Fruit fly (Drosophila melanogaster) whole organism, embryonic: Measurements from ENCODE around the gene h-cup.

Experiments
- Atf3 ChIP-seq: fragments of 200-800 bp; sonication (Bioruptor generic); optimal IDR thresholded peaks from 3 replicates; lab custom pipeline; 2016; ENCODE audit warnings: missing biosample characterization, missing genetic modification characterization
- BEAF-32 ChIP-seq: fragments of 200-800 bp; sonication (Bioruptor generic); optimal IDR thresholded peaks from 3 replicates; lab custom pipeline; 2017; ENCODE audit warnings: missing biosample characterization, missing genetic modification characterization, mild to moderate bottlenecking, moderate library complexity, missing genetic modification reagents
- CG10959 ChIP-seq: fragments of 200-800 bp; sonication (Bioruptor generic); IDR thresholded peaks from 2 replicates; pipeline ENCODE4 v1.3.6; 2022; ENCODE audit warnings: missing biosample characterization, missing genetic modification characterization
- CG11696 ChIP-seq: fragments of 200-800 bp; sonication (Bioruptor generic); IDR thresholded peaks from 2 replicates; pipeline ENCODE4 v1.3.6; 2022; ENCODE audit warnings: missing biosample characterization, missing genetic modification characterization
- CG12299 ChIP-seq: fragments of 200-800 bp; sonication (Bioruptor generic); optimal IDR thresholded peaks from 2 replicates; lab custom pipeline; 2018; ENCODE audit warnings: missing biosample characterization, mild to moderate bottlenecking, missing genetic modification characterization
- CG12659 ChIP-seq: fragments of 200-800 bp; sonication (Bioruptor generic); optimal IDR thresholded peaks from 3 replicates; lab custom pipeline; 2017; ENCODE audit warnings: mild to moderate bottlenecking, missing biosample characterization, missing genetic modification reagents, missing genetic modification characterization
- CG13424 ChIP-seq: fragments of 200-800 bp; sonication (Bioruptor generic); optimal IDR thresholded peaks from 2 replicates; lab custom pipeline; 2019; ENCODE audit warnings: missing biosample characterization, mild to moderate bottlenecking, missing genetic modification characterization, moderate library complexity
- CG15011 ChIP-seq: fragments of 200-800 bp; sonication (Bioruptor generic); optimal IDR thresholded peaks from 3 replicates; lab custom pipeline; 2018; ENCODE audit warnings: missing biosample characterization, mild to moderate bottlenecking, missing genetic modification characterization
- CG2678 ChIP-seq: fragments of 200-800 bp; sonication (Bioruptor generic); optimal IDR thresholded peaks from 3 replicates; lab custom pipeline; 2019; ENCODE audit warnings: missing biosample characterization, mild to moderate bottlenecking, missing genetic modification characterization, moderate library complexity
- CG2875 ChIP-seq: fragments of 200-800 bp; sonication (Bioruptor generic); optimal IDR thresholded peaks from 2 replicates; lab custom pipeline; 2017; ENCODE audit warnings: missing biosample characterization, mild to moderate bottlenecking, missing genetic modification characterization, missing genetic modification reagents
- CG31441 ChIP-seq: fragments of 200-800 bp; sonication (Bioruptor generic); IDR thresholded peaks from 2 replicates; pipeline ENCODE4 v1.3.6; 2022; ENCODE audit warnings: missing biosample characterization, missing genetic modification characterization
- CG32772 ChIP-seq: fragments of 200-800 bp; sonication (Bioruptor generic); IDR thresholded peaks from 2 replicates; pipeline ENCODE4 v1.3.6; 2022; ENCODE audit warnings: missing biosample characterization, missing genetic modification characterization
- CG3407 ChIP-seq: fragments of 200-800 bp; sonication (Bioruptor generic); optimal IDR thresholded peaks from 2 replicates; lab custom pipeline; 2018; ENCODE audit warnings: missing biosample characterization, mild to moderate bottlenecking, missing genetic modification characterization
- CG3847 ChIP-seq: fragments of 200-800 bp; sonication (Bioruptor generic); IDR thresholded peaks from 2 replicates; pipeline ENCODE4 v1.3.6; 2022; ENCODE audit warnings: missing biosample characterization, missing genetic modification characterization
- CG4282 ChIP-seq: fragments of 200-800 bp; sonication (Bioruptor generic); optimal IDR thresholded peaks from 2 replicates; lab custom pipeline; 2016; ENCODE audit warnings: missing biosample characterization, missing genetic modification characterization
- CG43689 ChIP-seq: fragments of 200-800 bp; sonication (Bioruptor generic); IDR thresholded peaks from 2 replicates; pipeline ENCODE4 v1.3.6; 2022; ENCODE audit warnings: missing biosample characterization, missing genetic modification characterization
- CG4707 ChIP-seq: fragments of 200-800 bp; sonication (Bioruptor generic); optimal IDR thresholded peaks from 2 replicates; lab custom pipeline; 2018; ENCODE audit warnings: missing biosample characterization, mild to moderate bottlenecking, missing genetic modification characterization, moderate library complexity
- CG6683 ChIP-seq: fragments of 200-800 bp; sonication (Bioruptor generic); optimal IDR thresholded peaks from 2 replicates; lab custom pipeline; 2017; ENCODE audit warnings: missing biosample characterization, mild to moderate bottlenecking, missing genetic modification characterization, missing genetic modification reagents
- CG7271 ChIP-seq: fragments of 200-800 bp; sonication (Bioruptor generic); optimal IDR thresholded peaks from 2 replicates; lab custom pipeline; 2018; ENCODE audit warnings: missing biosample characterization, mild to moderate bottlenecking, missing genetic modification characterization, moderate library complexity
- CG9215 ChIP-seq: fragments of 200-800 bp; sonication (Bioruptor generic); IDR thresholded peaks from 2 replicates; pipeline ENCODE4 v1.3.6; 2022; ENCODE audit warnings: missing biosample characterization, missing genetic modification characterization
- CG9797 ChIP-seq: fragments of 200-800 bp; sonication (Bioruptor generic); optimal IDR thresholded peaks from 3 replicates; lab custom pipeline; 2018; ENCODE audit warnings: missing biosample characterization, mild to moderate bottlenecking, missing genetic modification characterization
- Chrac-16 ChIP-seq: fragments of 200-800 bp; sonication (Bioruptor generic); optimal IDR thresholded peaks from 3 replicates; lab custom pipeline; 2016; ENCODE audit warnings: missing biosample characterization, missing genetic modification characterization
- CrebB ChIP-seq: fragments of 200-800 bp; sonication (Bioruptor generic); optimal IDR thresholded peaks from 3 replicates; lab custom pipeline; 2018; ENCODE audit warnings: missing biosample characterization, mild to moderate bottlenecking, missing genetic modification characterization
- Dek ChIP-seq: fragments of 200-800 bp; sonication (Bioruptor generic); optimal IDR thresholded peaks from 3 replicates; lab custom pipeline; 2019; ENCODE audit warnings: missing biosample characterization, mild to moderate bottlenecking, missing genetic modification characterization, moderate library complexity
- Hand ChIP-seq: fragments of 200-800 bp; sonication (Bioruptor generic); optimal IDR thresholded peaks from 2 replicates; lab custom pipeline; 2017; ENCODE audit warnings: mild to moderate bottlenecking, missing biosample characterization, missing genetic modification reagents, missing genetic modification characterization
- NC2β ChIP-seq: fragments of 200-800 bp; sonication (Bioruptor generic); optimal IDR thresholded peaks from 2 replicates; lab custom pipeline; 2016; ENCODE audit warnings: missing biosample characterization, missing genetic modification characterization
- NfI ChIP-seq: fragments of 200-800 bp; sonication (Bioruptor generic); optimal IDR thresholded peaks from 3 replicates; lab custom pipeline; 2018; ENCODE audit warnings: missing biosample characterization, mild to moderate bottlenecking, missing genetic modification characterization, moderate library complexity
- Pdp1 ChIP-seq, 2 experiments: fragments of 200-800 bp; sonication (Bioruptor generic); optimal IDR thresholded peaks; 3 replicates each; lab custom pipeline; 2016; ENCODE audit warnings: missing biosample characterization in 2 of 2, missing genetic modification characterization in 2 of 2, mild to moderate bottlenecking in 1 of 2, moderate library complexity in 1 of 2
- Taf1 ChIP-seq: fragments of 200-800 bp; sonication (Bioruptor generic); IDR thresholded peaks from 2 replicates; pipeline ENCODE4 v1.3.6; 2022; ENCODE audit warnings: missing biosample characterization, missing genetic modification characterization
- Tbp ChIP-seq: fragments of >200 bp; optimal IDR thresholded peaks from 2 replicates; lab custom pipeline; 2018; ENCODE audit warnings: missing biosample characterization, missing genetic modification characterization
- ase ChIP-seq: fragments of 200-800 bp; sonication (Bioruptor generic); IDR thresholded peaks from 3 replicates; pipeline ENCODE4 v1.3.6; 2022; ENCODE audit warnings: missing biosample characterization, missing genetic modification characterization
- chif ChIP-seq, 2 experiments: fragments of 200-800 bp; sonication (Bioruptor generic); optimal IDR thresholded peaks; 3 replicates each; lab custom pipeline; 2016; ENCODE audit warnings: missing biosample characterization in 2 of 2, missing genetic modification characterization in 2 of 2
- cwo ChIP-seq: fragments of 200-800 bp; sonication (Bioruptor generic); optimal IDR thresholded peaks from 3 replicates; lab custom pipeline; 2017; ENCODE audit warnings: missing biosample characterization, missing genetic modification characterization, mild to moderate bottlenecking, moderate library complexity, missing genetic modification reagents
- dm ChIP-seq: fragments of 200-800 bp; sonication (Bioruptor generic); optimal IDR thresholded peaks from 3 replicates; lab custom pipeline; 2016; ENCODE audit warnings: missing biosample characterization, missing genetic modification characterization
- dmrt11E ChIP-seq: fragments of 200-800 bp; sonication (Bioruptor generic); optimal IDR thresholded peaks from 3 replicates; lab custom pipeline; 2018; ENCODE audit warnings: missing biosample characterization, mild to moderate bottlenecking, missing genetic modification characterization, moderate library complexity
- exex ChIP-seq: fragments of 200-800 bp; sonication (Bioruptor generic); optimal IDR thresholded peaks from 4 replicates; lab custom pipeline; 2018; ENCODE audit warnings: missing biosample characterization, mild to moderate bottlenecking, missing genetic modification characterization, moderate library complexity
- ftz-f1 ChIP-seq: fragments of 200-800 bp; sonication (Bioruptor generic); optimal IDR thresholded peaks from 2 replicates; lab custom pipeline; 2016; ENCODE audit warnings: missing biosample characterization, missing genetic modification characterization
- grn ChIP-seq: fragments of 200-800 bp; sonication (Bioruptor generic); optimal IDR thresholded peaks from 3 replicates; lab custom pipeline; 2017; ENCODE audit warnings: missing biosample characterization, missing genetic modification characterization
- gro ChIP-seq: fragments of 200-800 bp; sonication (Bioruptor generic); optimal IDR thresholded peaks from 2 replicates; lab custom pipeline; 2016; ENCODE audit warnings: missing biosample characterization, missing genetic modification characterization
- ham ChIP-seq: fragments of 200-800 bp; sonication (Bioruptor generic); IDR thresholded peaks from 2 replicates; pipeline ENCODE4 v1.3.6; 2022; ENCODE audit warnings: missing biosample characterization, missing genetic modification characterization
- hb ChIP-seq: fragments of 200-800 bp; sonication (Bioruptor generic); IDR thresholded peaks from 3 replicates; pipeline ENCODE4 v1.3.6; 2022; ENCODE audit warnings: missing biosample characterization, missing genetic modification characterization; ENCODE audit not compliant: partially characterized antibody
- jing ChIP-seq: fragments of 200-800 bp; sonication (Bioruptor generic); optimal IDR thresholded peaks from 2 replicates; lab custom pipeline; 2018; ENCODE audit warnings: missing biosample characterization, mild to moderate bottlenecking, missing genetic modification characterization
- kni ChIP-seq: fragments of 200-800 bp; sonication (Bioruptor generic); optimal IDR thresholded peaks from 3 replicates; lab custom pipeline; 2017; ENCODE audit warnings: mild to moderate bottlenecking, missing biosample characterization, missing genetic modification reagents, missing genetic modification characterization
- lov ChIP-seq, 2 experiments: fragments of 200-800 bp in 1 of 2; fragments of >200 bp in 1 of 2; sonication (Bioruptor generic) in 1 of 2; IDR thresholded peaks in 1 of 2; optimal IDR thresholded peaks in 1 of 2; 2 replicates in 1 of 2; 3 replicates in 1 of 2; pipeline versions ENCODE4 v1.3.6 to Lab custom; 2017 to 2022; ENCODE audit warnings: missing biosample characterization in 1 of 2, missing genetic modification characterization in 1 of 2
- psq ChIP-seq: fragments of 200-800 bp; sonication (Bioruptor generic); optimal IDR thresholded peaks from 2 replicates; lab custom pipeline; 2017; ENCODE audit warnings: missing biosample characterization, missing genetic modification characterization
- row ChIP-seq: fragments of 200-800 bp; sonication (Bioruptor generic); IDR thresholded peaks from 3 replicates; pipeline ENCODE4 v1.3.6; 2022; ENCODE audit warnings: missing biosample characterization, missing genetic modification characterization
- run ChIP-seq: fragments of 200-800 bp; sonication (Bioruptor generic); optimal IDR thresholded peaks from 3 replicates; lab custom pipeline; 2018; ENCODE audit warnings: missing biosample characterization, mild to moderate bottlenecking, missing genetic modification characterization
- sqz ChIP-seq: fragments of 200-800 bp; sonication (Bioruptor generic); optimal IDR thresholded peaks from 3 replicates; lab custom pipeline; 2018; ENCODE audit warnings: missing biosample characterization, mild to moderate bottlenecking, missing genetic modification characterization
- sr ChIP-seq: fragments of 200-800 bp; sonication (Bioruptor generic); IDR thresholded peaks from 3 replicates; pipeline ENCODE4 v1.3.6; 2022; ENCODE audit warnings: missing biosample characterization, missing genetic modification characterization
- unc-4 ChIP-seq: fragments of 200-800 bp; sonication (Bioruptor generic); IDR thresholded peaks from 2 replicates; pipeline ENCODE4 v1.3.6; 2022; ENCODE audit warnings: missing biosample characterization, missing genetic modification characterization; ENCODE audit not compliant: partially characterized antibody

The h-cup gene

dm6 chr3R:15371833-15372232 is 10.9 kb downstream of the h-cup start, which contains the start of the genes Ccm3 and CG6136 (continued):
- TF ChIP-seq CrebB (peak; percentile 21), CG2678 (tag; lab: Kevin White, UChicago) (no peak), NfI (GFP tag; lab: Kevin White, UChicago) (peak; percentile 67), exex (tag; lab: Kevin White, UChicago) (peak; percentile 43), BEAF-32 (GFP tag; lab: Kevin White, UChicago) (peak; percentile 89), psq (GFP tag; lab: Kevin White, UChicago) (no peak), Dek (tag; lab: Kevin White, UChicago) (no peak), CG11696 (GFP tag; lab: Robert Waterston, UW) (no peak), CG6683 (peak; percentile 26), gro (GFP tag; lab: Kevin White, UChicago) (peak; percentile 78), CG13424 (tag; lab: Kevin White, UChicago) (peak; percentile 3), dmrt11E (tag; lab: Kevin White, UChicago) (peak; percentile 10), Pdp1 (GFP tag; optimal IDR thresholded peaks at IDR 0.05; lab: Kevin White, UChicago) (no peak), CG12299 (tag; lab: Kevin White, UChicago) (no peak), CG10959 (0 out of 2 replicates have a peak, but pooled peaks have one; percentile 29), CG9797 (GFP tag; lab: Kevin White, UChicago) (peak; percentile 26), grn (GFP tag; lab: Kevin White, UChicago) (no peak), run (tag; lab: Kevin White, UChicago) (no peak), unc-4 (GFP tag; lab: Robert Waterston, UW) (peak; percentile 92), hb (GFP tag; lab: Robert Waterston, UW) (peak; percentile 86), CG31441 (GFP tag; lab: Robert Waterston, UW) (no peak), CG43689 (no peak), CG32772 (GFP tag; lab: Robert Waterston, UW) (no peak), ftz-f1 (GFP tag; lab: Kevin White, UChicago) (no peak), sr (GFP tag; lab: Robert Waterston, UW) (no peak), Atf3 (GFP tag; lab: Kevin White, UChicago) (no peak), CG4282 (GFP tag; lab: Kevin White, UChicago) (peak; percentile 46), lov (optimal IDR thresholded peaks at IDR 0.05; lab: Kevin White, UChicago) (no peak), lov (GFP tag; IDR thresholded peaks at IDR 0.05; lab: Robert Waterston, UW) (0 out of 3 replicates have a peak, but pooled peaks have one; percentile 41), CG9215 (GFP tag; lab: Robert Waterston, UW) (no peak), CG2875 (GFP tag; lab: Kevin White, UChicago) (no peak), cwo (no peak), CG15011 (GFP tag; lab: Kevin White, UChicago) (no peak), jing (GFP tag; lab: Kevin White, UChicago) (no peak), CG3407 (GFP tag; lab: Kevin White, UChicago) (no peak), ham (GFP tag; lab: Robert Waterston, UW) (no peak), CG3847 (GFP tag; lab: Robert Waterston, UW) (peak; percentile 65), CG4707 (no peak), ase (GFP tag; lab: Robert Waterston, UW) (no peak), row (GFP tag; lab: Robert Waterston, UW) (peak; percentile 17; the same call in 1 of the 3 replicates), chif (GFP tag; optimal IDR thresholded peaks at IDR 0.05; lab: Kevin White, UChicago) (no peak), CG7271 (tag; lab: Kevin White, UChicago) (peak; percentile 6), dm (peak; percentile 2), Chrac-16 (no peak), sqz (GFP tag; lab: Kevin White, UChicago) (no peak), Taf1 (0 out of 2 replicates have a peak, but pooled peaks have one; percentile 8), Hand (no peak), NC2β (GFP tag; lab: Kevin White, UChicago) (peak; percentile 35), CG12659 (GFP tag; lab: Kevin White, UChicago) (peak; percentile 69), Tbp (GFP tag; lab: Kevin White, UChicago) (no peak), kni (no peak)
